Worm (Caenorhabditis elegans) whole organism, L4 larva: ENCODE data around the gene ubxn-4.

Experiments
- D1046.2 ChIP-seq: fragments of 200-800 bp; sonication (Bioruptor generic); IDR thresholded peaks from 2 replicates; pipeline ENCODE4 v1.3.6; 2022; ENCODE audit warnings: missing genetic modification characterization, missing compliant biosample characterization
- F10B5.3 ChIP-seq: sonication (generic microtip); optimal IDR thresholded peaks from 2 replicates; lab custom pipeline; 2016; ENCODE audit warnings: mild to moderate bottlenecking, missing genetic modification characterization, missing compliant biosample characterization
- T20F7.1 ChIP-seq: fragments of 200-800 bp; sonication (Bioruptor generic); optimal IDR thresholded peaks from 2 replicates; lab custom pipeline; 2018; ENCODE audit warnings: mild to moderate bottlenecking, missing genetic modification characterization, missing compliant biosample characterization
- T26A8.4 ChIP-seq: fragments of 200-800 bp; sonication (Bioruptor generic); IDR thresholded peaks from 2 replicates; pipeline ENCODE4 v1.3.6; 2022; ENCODE audit warnings: missing genetic modification characterization, missing compliant biosample characterization
- Y48G9A.11 ChIP-seq: fragments of 200-800 bp; sonication (Bioruptor generic); IDR thresholded peaks from 2 replicates; pipeline ENCODE4 v1.3.6; 2022; ENCODE audit warnings: missing genetic modification reagents, missing genetic modification characterization, missing compliant biosample characterization
- aha-1 ChIP-seq: fragments of 150-350 bp; peaks from one replicate; lab custom pipeline; 2014; ENCODE audit warnings: missing biosample characterization, missing genetic modification characterization
- ceh-28 ChIP-seq: fragments of 150-350 bp; optimal IDR thresholded peaks from 2 replicates; lab custom pipeline; 2014; ENCODE audit warnings: missing biosample characterization, missing genetic modification reagents, missing genetic modification characterization
- ceh-82 ChIP-seq: sonication (generic microtip); optimal IDR thresholded peaks from 2 replicates; lab custom pipeline; 2017; ENCODE audit warnings: missing biosample characterization, missing genetic modification characterization
- cey-2 ChIP-seq: sonication (generic microtip); optimal IDR thresholded peaks from 3 replicates; lab custom pipeline; 2017; ENCODE audit warnings: missing genetic modification characterization, mild to moderate bottlenecking, missing compliant biosample characterization, antibody characterized with exemption, borderline replicate concordance; ENCODE audit not compliant: insufficient read depth
- daf-19 ChIP-seq: fragments of 200-800 bp; sonication (Bioruptor generic); conservative IDR thresholded peaks from 2 replicates; pipeline ENCODE4 v1.3.6; 2022; ENCODE audit warnings: missing genetic modification characterization, missing compliant biosample characterization
- daf-8 ChIP-seq: fragments of 200-800 bp; sonication (Bioruptor generic); IDR thresholded peaks from 2 replicates; pipeline ENCODE4 v1.3.6; 2022; ENCODE audit warnings: missing genetic modification characterization, missing compliant biosample characterization
- dmd-9 ChIP-seq: fragments of 200-800 bp; sonication (Bioruptor generic); IDR thresholded peaks from 2 replicates; pipeline ENCODE4 v1.3.6; 2022; ENCODE audit warnings: missing genetic modification reagents, missing genetic modification characterization, missing compliant biosample characterization
- dpl-1 ChIP-seq: fragments of 150-350 bp; optimal IDR thresholded peaks from 2 replicates; lab custom pipeline; 2014; ENCODE audit warnings: missing biosample characterization, missing genetic modification reagents, missing genetic modification characterization
- egl-43 ChIP-seq: fragments of 200-800 bp; sonication (Bioruptor generic); IDR thresholded peaks from 2 replicates; pipeline ENCODE4 v1.3.6; 2022; ENCODE audit warnings: missing genetic modification reagents, missing genetic modification characterization, missing compliant biosample characterization
- fos-1 ChIP-seq: fragments of 150-350 bp; optimal IDR thresholded peaks from 2 replicates; lab custom pipeline; 2014; ENCODE audit warnings: missing biosample characterization, missing genetic modification characterization
- gei-8 ChIP-seq: fragments of 200-800 bp; sonication (Bioruptor generic); optimal IDR thresholded peaks from 2 replicates; lab custom pipeline; 2018; ENCODE audit warnings: mild to moderate bottlenecking, missing genetic modification characterization, missing compliant biosample characterization
- hmg-1.1 ChIP-seq: fragments of 200-800 bp; sonication (Bioruptor generic); IDR thresholded peaks from 2 replicates; pipeline ENCODE4 v1.3.6; 2022; ENCODE audit warnings: missing genetic modification reagents, missing genetic modification characterization, missing compliant biosample characterization
- jun-1 ChIP-seq: fragments of 150-350 bp; optimal IDR thresholded peaks from 2 replicates; lab custom pipeline; 2014; ENCODE audit warnings: missing biosample characterization, missing genetic modification reagents, missing genetic modification characterization
- lim-7 ChIP-seq: fragments of 200-800 bp; sonication (Bioruptor generic); IDR thresholded peaks from 2 replicates; pipeline ENCODE4 v1.3.6; 2022; ENCODE audit warnings: missing genetic modification characterization, missing compliant biosample characterization
- lin-38 ChIP-seq: fragments of 200-800 bp; sonication (Bioruptor generic); IDR thresholded peaks from 2 replicates; pipeline ENCODE4 v1.3.6; 2022; ENCODE audit warnings: missing genetic modification reagents, missing genetic modification characterization, missing compliant biosample characterization
- lin-39 ChIP-seq: fragments of 150-350 bp; optimal IDR thresholded peaks from 2 replicates; lab custom pipeline; 2014; ENCODE audit warnings: missing biosample characterization, missing genetic modification reagents, missing genetic modification characterization
- lir-3 ChIP-seq: sonication (generic microtip); optimal IDR thresholded peaks from 2 replicates; lab custom pipeline; 2016; ENCODE audit warnings: mild to moderate bottlenecking, missing genetic modification characterization, missing compliant biosample characterization
- madf-9 ChIP-seq: fragments of 200-800 bp; sonication (Bioruptor generic); conservative IDR thresholded peaks from 2 replicates; pipeline ENCODE4 v1.3.6; 2022; ENCODE audit warnings: missing genetic modification reagents, missing genetic modification characterization, missing compliant biosample characterization
- mdl-1 ChIP-seq, 2 experiments: fragments of 150-350 bp in 1 of 2; sonication (generic microtip) in 1 of 2; optimal IDR thresholded peaks; 2 replicates each; lab custom pipeline; 2014 to 2017; ENCODE audit warnings: missing biosample characterization in 2 of 2, missing genetic modification characterization in 2 of 2
- mdt-29 ChIP-seq: fragments of 200-800 bp; sonication (Bioruptor generic); IDR thresholded peaks from 2 replicates; pipeline ENCODE4 v1.3.6; 2022; ENCODE audit warnings: missing genetic modification reagents, missing genetic modification characterization, missing compliant biosample characterization
- mep-1 ChIP-seq: fragments of 150-350 bp; sonication (generic microtip); optimal IDR thresholded peaks from 3 replicates; lab custom pipeline; 2014; ENCODE audit warnings: missing biosample characterization, missing genetic modification characterization
- mes-2 ChIP-seq: sonication (generic microtip); optimal IDR thresholded peaks from 2 replicates; lab custom pipeline; 2016; ENCODE audit warnings: missing genotype, mild to moderate bottlenecking, missing genetic modification characterization, missing compliant biosample characterization; ENCODE audit not compliant: poor library complexity, severe bottlenecking
- nhr-102 ChIP-seq: sonication (generic microtip); optimal IDR thresholded peaks from 2 replicates; lab custom pipeline; 2016; ENCODE audit warnings: mild to moderate bottlenecking, missing genetic modification characterization, moderate library complexity, missing compliant biosample characterization
- nhr-11 ChIP-seq: fragments of 150-350 bp; optimal IDR thresholded peaks from 2 replicates; lab custom pipeline; 2014; ENCODE audit warnings: missing biosample characterization, missing genetic modification characterization
- nhr-111 ChIP-seq: fragments of 200-800 bp; sonication (Bioruptor generic); optimal IDR thresholded peaks from 2 replicates; lab custom pipeline; 2018; ENCODE audit warnings: mild to moderate bottlenecking, missing genetic modification characterization, missing compliant biosample characterization
- nhr-28 ChIP-seq: fragments of 150-350 bp; optimal IDR thresholded peaks from 2 replicates; lab custom pipeline; 2014; ENCODE audit warnings: missing biosample characterization, missing genetic modification characterization
- nhr-41 ChIP-seq: fragments of 200-800 bp; sonication (Bioruptor generic); IDR thresholded peaks from 2 replicates; pipeline ENCODE4 v1.3.6; 2022; ENCODE audit warnings: missing genetic modification reagents, missing genetic modification characterization, missing compliant biosample characterization
- nhr-42 ChIP-seq: fragments of 200-800 bp; sonication (Bioruptor generic); IDR thresholded peaks from 2 replicates; pipeline ENCODE4 v1.3.6; 2022; ENCODE audit warnings: missing genetic modification characterization, missing compliant biosample characterization
- nhr-6 ChIP-seq: fragments of 150-350 bp; optimal IDR thresholded peaks from 2 replicates; lab custom pipeline; 2014; ENCODE audit warnings: missing biosample characterization, missing genetic modification characterization
- nhr-76 ChIP-seq: fragments of 150-350 bp; optimal IDR thresholded peaks from 2 replicates; lab custom pipeline; 2014; ENCODE audit warnings: missing biosample characterization, missing genetic modification characterization
- pqm-1 ChIP-seq: sonication (generic microtip); optimal IDR thresholded peaks from 2 replicates; lab custom pipeline; 2017; ENCODE audit warnings: missing biosample characterization, missing genetic modification characterization
- rbr-2 ChIP-seq: sonication (generic microtip); optimal IDR thresholded peaks from 2 replicates; lab custom pipeline; 2016; ENCODE audit warnings: missing genotype, missing genetic modification characterization, missing compliant biosample characterization
- saeg-2 ChIP-seq: fragments of 200-800 bp; sonication (Bioruptor generic); IDR thresholded peaks from 2 replicates; pipeline ENCODE4 v1.3.6; 2022; ENCODE audit warnings: missing genetic modification reagents, missing genetic modification characterization, missing compliant biosample characterization
- sdz-12 ChIP-seq: fragments of 200-800 bp; sonication (Bioruptor generic); optimal IDR thresholded peaks from 2 replicates; lab custom pipeline; 2018; ENCODE audit warnings: mild to moderate bottlenecking, missing genetic modification characterization, missing compliant biosample characterization
- skn-1 ChIP-seq: fragments of 150-350 bp; optimal IDR thresholded peaks from 2 replicates; lab custom pipeline; 2014; ENCODE audit warnings: missing biosample characterization, missing genetic modification characterization
- spr-1 ChIP-seq: sonication (generic microtip); optimal IDR thresholded peaks from 2 replicates; lab custom pipeline; 2016; ENCODE audit warnings: mild to moderate bottlenecking, missing genetic modification characterization, missing compliant biosample characterization
- unc-62 ChIP-seq, 3 experiments: fragments of 150-350 bp in 1 of 3; sonication (generic microtip); optimal IDR thresholded peaks in 2 of 3; peaks in 1 of 3; 1 replicate in 1 of 3; 2 replicates in 2 of 3; lab custom pipeline; 2014 to 2017; ENCODE audit warnings: missing biosample characterization in 3 of 3, missing genetic modification characterization in 3 of 3, missing genetic modification reagents in 3 of 3, missing genotype in 1 of 3
- vab-7 ChIP-seq: fragments of 200-800 bp; sonication (Bioruptor generic); IDR thresholded peaks from 2 replicates; pipeline ENCODE4 v1.3.6; 2022; ENCODE audit warnings: missing genetic modification reagents, missing genetic modification characterization, missing compliant biosample characterization
- zfp-2 ChIP-seq: sonication (generic microtip); optimal IDR thresholded peaks from 2 replicates; lab custom pipeline; 2016; ENCODE audit warnings: mild to moderate bottlenecking, missing genetic modification characterization, missing compliant biosample characterization
- zip-11 ChIP-seq: fragments of 200-800 bp; sonication (Bioruptor generic); IDR thresholded peaks from 2 replicates; pipeline ENCODE4 v1.3.6; 2022; ENCODE audit warnings: missing genetic modification characterization, missing compliant biosample characterization

The ubxn-4 gene

ce11 chrIII:8356407-8356881, 48.9 kb downstream of the ubxn-4 start (continued):
- no peak for TF ChIP-seq zfp-2 (tag; lab: Kevin White, UChicago)
- TF ChIP-seq F10B5.3 (tag; lab: Kevin White, UChicago): no peak
- no peak for TF ChIP-seq nhr-76 (tag; lab: Kevin White, UChicago)
- TF ChIP-seq rbr-2 (tag; lab: Kevin White, UChicago): peak; percentile 81
- TF ChIP-seq T26A8.4 (GFP tag; lab: Robert Waterston, UW): peak; percentile 51
- no peak for TF ChIP-seq skn-1 (tag; lab: Kevin White, UChicago)
- TF ChIP-seq jun-1 (tag; lab: Kevin White, UChicago): no peak
- TF ChIP-seq daf-19 (GFP tag; lab: Robert Waterston, UW): no peak
- TF ChIP-seq lin-38 (GFP tag; lab: Robert Waterston, UW): peak; percentile 68
- TF ChIP-seq nhr-42: no peak
- no peak for TF ChIP-seq gei-8 (GFP tag; lab: Kevin White, UChicago)
- TF ChIP-seq mep-1: peak; percentile 92
- TF ChIP-seq fos-1: no peak
- TF ChIP-seq daf-8: no peak

- TF ChIP-seq Y48G9A.11 (GFP tag; lab: Robert Waterston, UW) (0 out of 2 replicates have a peak, but pooled peaks have one; percentile 9), fos-1 (no peak)
- TF ChIP-seq, all 104 proteins: peak for 1
Measured at ce11 chrIII:8355462-8355815, 49.9 kb downstream of the ubxn-4 start.

- TF ChIP-seq jun-1 (tag; lab: Kevin White, UChicago) (no peak), sdz-12 (GFP tag; lab: Kevin White, UChicago) (no peak), lin-39 (tag; lab: Kevin White, UChicago) (no peak), nhr-102 (tag; lab: Kevin White, UChicago) (no peak), spr-1 (tag; lab: Kevin White, UChicago) (no peak), mdt-29 (no peak), mes-2 (tag; lab: Kevin White, UChicago) (peak; percentile 34), saeg-2 (GFP tag; lab: Robert Waterston, UW) (no peak), lin-38 (GFP tag; lab: Robert Waterston, UW) (no peak), nhr-6 (no peak), zip-11 (GFP tag; lab: Robert Waterston, UW) (no peak), F10B5.3 (tag; lab: Kevin White, UChicago) (no peak), mep-1 (no peak), dpl-1 (peak; percentile 34), lim-7 (no peak), nhr-41 (GFP tag; lab: Robert Waterston, UW) (no peak), ceh-82 (tag; lab: Kevin White, UChicago) (no peak), T20F7.1 (peak; percentile 42), nhr-28 (tag; lab: Kevin White, UChicago) (no peak), mdl-1 (tag; optimal IDR thresholded peaks at IDR 0.05; lab: Kevin White, UChicago) (peak; percentile 37 to 76), hmg-1.1 (peak; percentile 51), nhr-11 (peak; percentile 22), nhr-111 (GFP tag; lab: Kevin White, UChicago) (no peak), ceh-28 (tag; lab: Kevin White, UChicago) (no peak), egl-43 (GFP tag; lab: Robert Waterston, UW) (0 out of 2 replicates have a peak, but pooled peaks have one; percentile 28), cey-2 (tag; lab: Kevin White, UChicago) (no peak), dmd-9 (GFP tag; lab: Robert Waterston, UW) (0 out of 2 replicates have a peak, but pooled peaks have one; percentile 31), lir-3 (tag; lab: Kevin White, UChicago) (no peak), pqm-1 (tag; lab: Kevin White, UChicago) (no peak), aha-1 (tag; lab: Kevin White, UChicago) (peak; percentile 33), unc-62 (GFP tag; optimal IDR thresholded peaks at IDR 0.05 in 1 of 2; lab: Kevin White, UChicago) (no peak), unc-62 (tag; optimal IDR thresholded peaks at IDR 0.05; lab: Kevin White, UChicago) (no peak), D1046.2 (GFP tag; lab: Robert Waterston, UW) (no peak), madf-9 (GFP tag; lab: Robert Waterston, UW) (no peak), vab-7 (no peak)
Measured at ce11 chrIII:8354644-8355461, 50.5 kb downstream of the ubxn-4 start, which contains the start of gene unc-116. unc-116 (minus strand) TSS chrIII:8355174.
